Worm (Caenorhabditis elegans) whole organism, late embryonic: ENCODE data around the gene Y64G10A.7.

ENCODE experiments used
- elt-2 ChIP-seq: sonication (generic microtip); optimal IDR thresholded peaks from 2 replicates; lab custom pipeline; 2016; ENCODE audit warnings: missing genetic modification reagents, missing genetic modification characterization, missing compliant biosample characterization
- ets-4 ChIP-seq: sonication (generic microtip); optimal IDR thresholded peaks from 2 replicates; lab custom pipeline; 2016; ENCODE audit warnings: missing genetic modification characterization, missing compliant biosample characterization
- fax-1 ChIP-seq: sonication (generic microtip); optimal IDR thresholded peaks from 2 replicates; lab custom pipeline; 2016; ENCODE audit warnings: missing genotype, missing genetic modification characterization, missing compliant biosample characterization

ce11 chrIV:14335768-14336167 is 44.1 kb downstream of the Y64G10A.7 start:
- TF ChIP-seq ets-4 (tag; lab: Kevin White, UChicago): no peak
- no peak for TF ChIP-seq elt-2
- no peak for TF ChIP-seq fax-1 (tag; lab: Kevin White, UChicago)
